Worm (Caenorhabditis elegans): ENCODE results near the gene R07G3.8.
A peak's percentile ranks its signal among the peaks of the same experiment; 100 is the strongest.

R07G3.8 gene

DNA sequence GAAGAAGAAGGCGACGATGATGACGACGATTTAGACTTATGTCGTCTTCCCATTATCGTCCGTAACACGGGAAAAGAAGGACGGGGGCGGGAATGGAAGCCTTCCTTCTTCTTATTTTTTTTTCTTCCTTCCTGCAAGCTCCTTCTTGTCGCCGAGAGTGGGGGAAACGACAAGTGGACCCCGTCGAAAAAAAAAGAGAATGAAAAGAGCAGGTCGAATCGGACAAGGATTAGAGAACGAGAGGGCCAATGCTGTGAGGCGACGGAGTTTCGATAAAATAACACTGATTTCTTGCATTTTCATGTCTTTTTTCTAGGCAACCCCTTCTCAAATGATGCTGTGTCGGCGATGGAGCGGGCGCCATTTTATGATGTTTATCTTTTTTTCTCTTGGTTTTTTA is 30.9 kb upstream of the R07G3.8 start, which contains the start of gene pde-4:
Gene pde-4, minus strand, starts transcription at position 76 of the 400 bp plus-strand sequence.
- no peak for TF ChIP-seq ztf-1 (GFP tag; conservative IDR thresholded peaks at IDR 0.05)
- TF ChIP-seq nhr-6 (tag; optimal IDR thresholded peaks at IDR 0.05) = no peak
- no peak for TF ChIP-seq ZK546.5 (tag; optimal IDR thresholded peaks at IDR 0.05)
- TF ChIP-seq nhr-11 (tag; optimal IDR thresholded peaks at IDR 0.05) = no peak
- TF ChIP-seq crh-2 (tag; optimal IDR thresholded peaks at IDR 0.05) = no peak
- TF ChIP-seq sem-4 (tag; optimal IDR thresholded peaks at IDR 0.05) = no peak
- TF ChIP-seq mdl-1 (tag; optimal IDR thresholded peaks at IDR 0.05) = no peak
- TF ChIP-seq ztf-4 (tag; optimal IDR thresholded peaks at IDR 0.05) = no peak
- TF ChIP-seq zag-1 (tag; optimal IDR thresholded peaks at IDR 0.05) = no peak
- TF ChIP-seq elt-1 (tag; optimal IDR thresholded peaks at IDR 0.05) = no peak
- TF ChIP-seq skn-1 (tag; optimal IDR thresholded peaks at IDR 0.05) = no peak
- no peak for TF ChIP-seq unc-55 (GFP tag; optimal IDR thresholded peaks at IDR 0.05)
- no peak for TF ChIP-seq sma-3 (GFP tag; optimal IDR thresholded peaks at IDR 0.05)
- no peak for TF ChIP-seq sma-9 (GFP tag; optimal IDR thresholded peaks at IDR 0.05)
- no peak for TF ChIP-seq sma-9 (tag; optimal IDR thresholded peaks at IDR 0.05)
- TF ChIP-seq nhr-23 (tag; optimal IDR thresholded peaks at IDR 0.05) = no peak
- TF ChIP-seq lin-11 (tag; optimal IDR thresholded peaks at IDR 0.05) = no peak
- TF ChIP-seq alr-1 (tag; optimal IDR thresholded peaks at IDR 0.05) = no peak
- TF ChIP-seq ztf-11 (tag; optimal IDR thresholded peaks at IDR 0.05) = no peak
- no peak for TF ChIP-seq nhr-77 (tag; optimal IDR thresholded peaks at IDR 0.05)
- TF ChIP-seq nhr-129 (tag; optimal IDR thresholded peaks at IDR 0.05) = no peak

DNA sequence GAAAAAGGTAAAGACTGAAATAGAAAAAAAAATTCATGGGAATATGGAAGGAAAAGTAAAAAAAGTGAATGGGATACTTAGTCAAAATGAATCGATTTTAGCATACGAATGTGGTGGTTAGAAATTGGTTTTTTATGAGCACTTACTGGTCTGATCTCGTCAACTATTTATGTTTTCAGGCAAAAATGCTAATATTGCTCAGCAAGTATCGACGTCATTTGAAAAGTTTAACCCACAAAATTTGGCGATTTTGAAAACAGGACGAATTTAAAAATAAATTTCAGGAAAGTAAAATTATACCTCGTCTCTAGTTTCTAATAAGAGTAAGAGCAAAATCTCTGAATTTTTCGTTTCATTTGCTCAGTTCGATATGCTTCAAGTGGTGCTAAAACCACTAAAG is 22.9 kb upstream of the R07G3.8 start:
- TF ChIP-seq ama-1 (optimal IDR thresholded peaks at IDR 0.05) = no peak
- TF ChIP-seq egl-27 (tag; optimal IDR thresholded peaks at IDR 0.05) = no peak
- TF ChIP-seq mab-5 (tag; optimal IDR thresholded peaks at IDR 0.05) = peak; percentile 0
- no peak for TF ChIP-seq fos-1 (tag; optimal IDR thresholded peaks at IDR 0.05)

- TF ChIP-seq C34F6.9 (tag; optimal IDR thresholded peaks at IDR 0.05) = peak; percentile 83
- peak; percentile 76 for TF ChIP-seq nhr-6 (tag; optimal IDR thresholded peaks at IDR 0.05)
- peak; percentile 33 for TF ChIP-seq lin-13 (GFP tag; optimal IDR thresholded peaks at IDR 0.05)
- no peak for TF ChIP-seq sma-3 (GFP tag; optimal IDR thresholded peaks at IDR 0.05)
- no peak for TF ChIP-seq blmp-1 (tag; optimal IDR thresholded peaks at IDR 0.05; ENCODE audit: insufficient read depth)
- TF ChIP-seq zag-1 (tag; optimal IDR thresholded peaks at IDR 0.05) = peak; percentile 89
- no peak for TF ChIP-seq alr-1 (tag; optimal IDR thresholded peaks at IDR 0.05)
- no peak for TF ChIP-seq dmd-4 (tag; optimal IDR thresholded peaks at IDR 0.05)
- TF ChIP-seq elt-3 (tag; optimal IDR thresholded peaks at IDR 0.05) = no peak
- peak; percentile 71 for TF ChIP-seq sem-4 (tag; optimal IDR thresholded peaks at IDR 0.05)
- TF ChIP-seq ztf-4 (tag; optimal IDR thresholded peaks at IDR 0.05) = peak; percentile 32
- TF ChIP-seq nhr-129 (tag; optimal IDR thresholded peaks at IDR 0.05) = peak; percentile 87
- no peak for TF ChIP-seq nhr-10 (tag; optimal IDR thresholded peaks at IDR 0.05)
- no peak for TF ChIP-seq gmeb-1 (tag; optimal IDR thresholded peaks at IDR 0.05)
- TF ChIP-seq lin-39 (tag; optimal IDR thresholded peaks at IDR 0.05) = no peak
- peak; percentile 72 for TF ChIP-seq unc-55 (GFP tag; optimal IDR thresholded peaks at IDR 0.05)
- TF ChIP-seq nhr-77 (tag; optimal IDR thresholded peaks at IDR 0.05) = no peak
- TF ChIP-seq lsy-2 (tag; optimal IDR thresholded peaks at IDR 0.05) = peak; percentile 12 to 79
- TF ChIP-seq ZK546.5 (tag; optimal IDR thresholded peaks at IDR 0.05) = no peak
- TF ChIP-seq nhr-23 (tag; optimal IDR thresholded peaks at IDR 0.05) = no peak
- TF ChIP-seq R02D3.7 (tag; optimal IDR thresholded peaks at IDR 0.05) = no peak
- TF ChIP-seq snpc-4 (tag; optimal IDR thresholded peaks at IDR 0.05) = peak; percentile 53
- TF ChIP-seq ztf-11 (tag; optimal IDR thresholded peaks at IDR 0.05) = no peak
- TF ChIP-seq ceh-16 (tag; optimal IDR thresholded peaks at IDR 0.05) = no peak
- no peak for TF ChIP-seq unc-62 (GFP tag; optimal IDR thresholded peaks at IDR 0.05)
- no peak for TF ChIP-seq peb-1 (tag; optimal IDR thresholded peaks at IDR 0.05)
- no peak for TF ChIP-seq aly-2 (tag; optimal IDR thresholded peaks at IDR 0.05)
- no peak for TF ChIP-seq ztf-1 (GFP tag; conservative IDR thresholded peaks at IDR 0.05)
- TF ChIP-seq mdl-1 (tag; optimal IDR thresholded peaks at IDR 0.05) = peak; percentile 81 to 84
- peak; percentile 61 for TF ChIP-seq lin-11 (tag; optimal IDR thresholded peaks at IDR 0.05)
- peak; percentile 71 for TF ChIP-seq crh-2 (tag; optimal IDR thresholded peaks at IDR 0.05)
- no peak for TF ChIP-seq mbf-1 (tag; optimal IDR thresholded peaks at IDR 0.05)
- no peak for TF ChIP-seq nhr-11 (tag; optimal IDR thresholded peaks at IDR 0.05)
- peak; percentile 6 for TF ChIP-seq nhr-21 (tag; optimal IDR thresholded peaks at IDR 0.05)
- no peak for TF ChIP-seq skn-1 (tag; optimal IDR thresholded peaks at IDR 0.05)
- TF ChIP-seq egl-27 (tag; optimal IDR thresholded peaks at IDR 0.05) = peak; percentile 19
- peak; percentile 67 for TF ChIP-seq mab-5 (tag; optimal IDR thresholded peaks at IDR 0.05)
- peak; percentile 96 for TF ChIP-seq F13H6.1 (tag; optimal IDR thresholded peaks at IDR 0.05)
- no peak for TF ChIP-seq fos-1 (tag; optimal IDR thresholded peaks at IDR 0.05)
- no peak for TF ChIP-seq ama-1 (optimal IDR thresholded peaks at IDR 0.05)
- no peak for TF ChIP-seq elt-1 (tag; optimal IDR thresholded peaks at IDR 0.05)
- TF ChIP-seq nhr-12 (tag; optimal IDR thresholded peaks at IDR 0.05) = no peak
- peak; percentile 76 for TF ChIP-seq sma-9 (GFP tag; optimal IDR thresholded peaks at IDR 0.05)
- TF ChIP-seq sma-9 (tag; optimal IDR thresholded peaks at IDR 0.05) = no peak
- TF ChIP-seq nhr-237 (tag; optimal IDR thresholded peaks at IDR 0.05) = no peak
- TF ChIP-seq nhr-25 (tag; optimal IDR thresholded peaks at IDR 0.05) = no peak
Measured at ce11 chrII:7642016-7642653, 21.8 kb upstream of the R07G3.8 start.
